Worm (Caenorhabditis elegans): Measurements from ENCODE around the gene lgc-17.

The lgc-17 gene

ce11 chrX:12158641-12159040 is 37.3 kb downstream of the lgc-17 start:
- no peak for TF ChIP-seq him-1 (tag; optimal IDR thresholded peaks at IDR 0.05)
- TF ChIP-seq W03F9.2 (tag; optimal IDR thresholded peaks at IDR 0.05): no peak
- TF ChIP-seq dao-5 (tag; optimal IDR thresholded peaks at IDR 0.05): no peak

ce11 chrX:12160002-12160690 is 38.8 kb downstream of the lgc-17 start, which contains the start of gene F57G12.2:
TSS of gene F57G12.2 (minus strand) at chrX:12160052.
- no peak for TF ChIP-seq dao-5 (tag; optimal IDR thresholded peaks at IDR 0.05)
- no peak for TF ChIP-seq him-1 (tag; optimal IDR thresholded peaks at IDR 0.05)
- no peak for TF ChIP-seq W03F9.2 (tag; optimal IDR thresholded peaks at IDR 0.05)

- TF ChIP-seq dao-5 (tag; optimal IDR thresholded peaks at IDR 0.05) (no peak), him-1 (tag; optimal IDR thresholded peaks at IDR 0.05) (no peak), W03F9.2 (tag; optimal IDR thresholded peaks at IDR 0.05) (no peak)
Observed at ce11 chrX:12162659-12163058, 41.3 kb downstream of the lgc-17 start.

ce11 chrX:12164047-12164446 is 42.7 kb downstream of the lgc-17 start:
- TF ChIP-seq W03F9.2 (tag; optimal IDR thresholded peaks at IDR 0.05) (no peak), him-1 (tag; optimal IDR thresholded peaks at IDR 0.05) (no peak), dao-5 (tag; optimal IDR thresholded peaks at IDR 0.05) (no peak)

ce11 chrX:12164943-12165342 is 43.6 kb downstream of the lgc-17 start:
- no peak for TF ChIP-seq him-1 (tag; optimal IDR thresholded peaks at IDR 0.05)
- no peak for TF ChIP-seq dao-5 (tag; optimal IDR thresholded peaks at IDR 0.05)
- TF ChIP-seq W03F9.2 (tag; optimal IDR thresholded peaks at IDR 0.05): no peak

ce11 chrX:12167632-12168377 is 46.4 kb downstream of the lgc-17 start:
- TF ChIP-seq him-1 (tag; optimal IDR thresholded peaks at IDR 0.05): no peak
- TF ChIP-seq dao-5 (tag; optimal IDR thresholded peaks at IDR 0.05): no peak
- TF ChIP-seq W03F9.2 (tag; optimal IDR thresholded peaks at IDR 0.05): no peak

- TF ChIP-seq W03F9.2 (tag; optimal IDR thresholded peaks at IDR 0.05): no peak
- no peak for TF ChIP-seq him-1 (tag; optimal IDR thresholded peaks at IDR 0.05)
- no peak for TF ChIP-seq dao-5 (tag; optimal IDR thresholded peaks at IDR 0.05)
Observed at ce11 chrX:12168765-12169164, 47.4 kb downstream of the lgc-17 start.

- TF ChIP-seq him-1 (tag; optimal IDR thresholded peaks at IDR 0.05) (no peak), W03F9.2 (tag; optimal IDR thresholded peaks at IDR 0.05) (no peak), dao-5 (tag; optimal IDR thresholded peaks at IDR 0.05) (no peak)
Observed at ce11 chrX:12169390-12169789, 48.0 kb downstream of the lgc-17 start.

ce11 chrX:12171631-12172348 is 50.4 kb downstream of the lgc-17 start, which contains the start of gene F57G12.1:
TSS of gene F57G12.1 (minus strand) at chrX:12171681.
- TF ChIP-seq him-1 (tag; optimal IDR thresholded peaks at IDR 0.05) (peak; percentile 75), W03F9.2 (tag; optimal IDR thresholded peaks at IDR 0.05) (no peak)

- TF ChIP-seq W03F9.2 (tag; optimal IDR thresholded peaks at IDR 0.05) (no peak), dao-5 (tag; optimal IDR thresholded peaks at IDR 0.05) (no peak), him-1 (tag; optimal IDR thresholded peaks at IDR 0.05) (no peak)
Observed at ce11 chrX:12172482-12173134, 51.2 kb downstream of the lgc-17 start.

ce11 chrX:12173989-12174388 is 52.6 kb downstream of the lgc-17 start:
- no peak for TF ChIP-seq him-1 (tag; optimal IDR thresholded peaks at IDR 0.05)
- TF ChIP-seq W03F9.2 (tag; optimal IDR thresholded peaks at IDR 0.05): no peak
- TF ChIP-seq dao-5 (tag; optimal IDR thresholded peaks at IDR 0.05): no peak

All from whole organism, L4/young adult.